Worm (Caenorhabditis elegans): Measurements from ENCODE around the gene H20J04.9.

DNA sequence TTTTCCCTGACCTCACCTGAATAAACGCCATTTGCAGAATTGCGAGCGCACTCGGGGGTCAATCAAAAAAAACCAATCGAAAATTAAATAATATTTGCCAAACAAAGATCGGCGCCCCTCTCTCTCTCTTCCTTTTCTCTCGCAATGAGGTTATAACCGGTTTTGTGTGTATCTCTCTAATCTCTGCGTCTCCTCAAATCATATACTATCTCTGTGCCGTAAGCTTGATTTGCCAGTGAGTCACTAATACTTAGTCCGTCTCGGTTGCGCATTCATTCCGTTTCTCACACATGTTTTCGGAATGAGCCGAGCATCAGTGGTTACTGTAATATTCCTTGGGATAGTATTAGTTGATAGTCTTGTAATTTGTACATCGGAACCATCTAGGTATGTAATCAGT is 11.1 kb downstream of the H20J04.9 start:
- TF ChIP-seq unc-39 (tag; optimal IDR thresholded peaks at IDR 0.05): no peak
- TF ChIP-seq nhr-28 (tag; optimal IDR thresholded peaks at IDR 0.05): no peak
- no peak for TF ChIP-seq aly-2 (tag; optimal IDR thresholded peaks at IDR 0.05)
- TF ChIP-seq fkh-10 (GFP tag; optimal IDR thresholded peaks at IDR 0.05): no peak
- no peak for TF ChIP-seq elt-3 (tag; optimal IDR thresholded peaks at IDR 0.05)
- no peak for TF ChIP-seq unc-62 (GFP tag; optimal IDR thresholded peaks at IDR 0.05)
- TF ChIP-seq fos-1 (tag; optimal IDR thresholded peaks at IDR 0.05): no peak
- no peak for TF ChIP-seq nhr-77 (tag; optimal IDR thresholded peaks at IDR 0.05)
- peak; percentile 41 for TF ChIP-seq pha-4 (tag; optimal IDR thresholded peaks at IDR 0.05)
